Worm (Caenorhabditis elegans) whole organism, L2 larva: Measurements from ENCODE around the gene dos-2.
A peak's percentile ranks its signal among the peaks of the same experiment; 100 is the strongest.

Experiments
- C34F6.9 ChIP-seq: fragments of 150-350 bp; optimal IDR thresholded peaks from 2 replicates; lab custom pipeline; 2014; ENCODE audit warnings: missing biosample characterization, missing genetic modification characterization
- F13H6.1 ChIP-seq: sonication (generic microtip); optimal IDR thresholded peaks from 2 replicates; lab custom pipeline; 2016; ENCODE audit warnings: missing genetic modification characterization, missing compliant biosample characterization
- R02D3.7 ChIP-seq: fragments of 150-350 bp; optimal IDR thresholded peaks from 2 replicates; lab custom pipeline; 2014; ENCODE audit warnings: missing biosample characterization, missing genetic modification characterization
- Y55F3AM.14 ChIP-seq: fragments of 200-800 bp; sonication (Bioruptor generic); optimal IDR thresholded peaks from 2 replicates; lab custom pipeline; 2018; ENCODE audit warnings: mild to moderate bottlenecking, missing genetic modification characterization, missing compliant biosample characterization
- ZK546.5 ChIP-seq: sonication (generic microtip); optimal IDR thresholded peaks from 2 replicates; lab custom pipeline; 2017; ENCODE audit warnings: missing biosample characterization, missing genetic modification characterization
- alr-1 ChIP-seq: fragments of 150-350 bp; optimal IDR thresholded peaks from 2 replicates; lab custom pipeline; 2014; ENCODE audit warnings: missing biosample characterization, missing genetic modification characterization
- aly-2 ChIP-seq: fragments of 150-350 bp; optimal IDR thresholded peaks from 2 replicates; lab custom pipeline; 2014; ENCODE audit warnings: missing biosample characterization, missing genetic modification characterization
- ama-1 ChIP-seq: fragments of 150-350 bp; optimal IDR thresholded peaks from 2 replicates; lab custom pipeline; 2018; ENCODE audit warnings: inconsistent platforms
- blmp-1 ChIP-seq: sonication (generic microtip); optimal IDR thresholded peaks from 2 replicates; lab custom pipeline; 2017; ENCODE audit warnings: missing genetic modification characterization, mild to moderate bottlenecking, missing compliant biosample characterization, antibody characterized with exemption, moderate library complexity; ENCODE audit not compliant: insufficient read depth
- ceh-16 ChIP-seq: fragments of 150-350 bp; optimal IDR thresholded peaks from 2 replicates; lab custom pipeline; 2014; ENCODE audit warnings: missing biosample characterization, missing genetic modification characterization
- ceh-82 ChIP-seq: fragments of 150-350 bp; optimal IDR thresholded peaks from 2 replicates; lab custom pipeline; 2014; ENCODE audit warnings: missing biosample characterization, missing genetic modification characterization
- crh-2 ChIP-seq: sonication (generic microtip); optimal IDR thresholded peaks from 2 replicates; lab custom pipeline; 2017; ENCODE audit warnings: missing biosample characterization, missing genetic modification characterization
- dmd-4 ChIP-seq: sonication (generic microtip); optimal IDR thresholded peaks from 2 replicates; lab custom pipeline; 2017; ENCODE audit warnings: missing biosample characterization, missing genetic modification characterization
- egl-27 ChIP-seq: sonication (generic microtip); optimal IDR thresholded peaks from 3 replicates; lab custom pipeline; 2017; ENCODE audit warnings: missing biosample characterization, missing genetic modification reagents, missing genetic modification characterization
- elt-1 ChIP-seq: fragments of 150-350 bp; optimal IDR thresholded peaks from 2 replicates; lab custom pipeline; 2014; ENCODE audit warnings: missing biosample characterization, missing genetic modification characterization
- elt-3 ChIP-seq: sonication (generic microtip); optimal IDR thresholded peaks from 2 replicates; lab custom pipeline; 2017; ENCODE audit warnings: missing biosample characterization, missing genetic modification characterization
- fos-1 ChIP-seq: fragments of 150-350 bp; optimal IDR thresholded peaks from 2 replicates; lab custom pipeline; 2014; ENCODE audit warnings: missing biosample characterization, missing genetic modification characterization
- gmeb-1 ChIP-seq: fragments of 150-350 bp; optimal IDR thresholded peaks from 2 replicates; lab custom pipeline; 2014; ENCODE audit warnings: missing biosample characterization, missing genetic modification characterization
- lin-11 ChIP-seq: fragments of 150-350 bp; sonication (generic microtip); optimal IDR thresholded peaks from 2 replicates; lab custom pipeline; 2014; ENCODE audit warnings: missing biosample characterization, missing genetic modification characterization, inconsistent platforms, mixed read lengths
- lin-13 ChIP-seq: fragments of 150-350 bp; optimal IDR thresholded peaks from 2 replicates; lab custom pipeline; 2014; ENCODE audit warnings: missing biosample characterization, missing genetic modification reagents, missing genetic modification characterization
- lin-39 ChIP-seq: fragments of 150-350 bp; optimal IDR thresholded peaks from 2 replicates; lab custom pipeline; 2014; ENCODE audit warnings: missing biosample characterization, missing genetic modification reagents, missing genetic modification characterization
- lsy-2 ChIP-seq, 2 experiments: fragments of 150-350 bp in 1 of 2; sonication (generic microtip) in 1 of 2; optimal IDR thresholded peaks; 2 replicates each; lab custom pipeline; 2014 to 2017; ENCODE audit warnings: missing biosample characterization in 2 of 2, missing genetic modification characterization in 2 of 2
- mab-5 ChIP-seq: fragments of 150-350 bp; optimal IDR thresholded peaks from 2 replicates; lab custom pipeline; 2014; ENCODE audit warnings: missing biosample characterization, missing genetic modification characterization
- mbf-1 ChIP-seq: sonication (generic microtip); optimal IDR thresholded peaks from 2 replicates; lab custom pipeline; 2017; ENCODE audit warnings: missing biosample characterization, missing genetic modification characterization
- mdl-1 ChIP-seq, 2 experiments: fragments of 150-350 bp in 1 of 2; sonication (generic microtip) in 1 of 2; optimal IDR thresholded peaks; 2 replicates each; lab custom pipeline; 2017; ENCODE audit warnings: missing biosample characterization in 2 of 2, missing genetic modification characterization in 2 of 2
- nhr-10 ChIP-seq: sonication (generic microtip); optimal IDR thresholded peaks from 2 replicates; lab custom pipeline; 2017; ENCODE audit warnings: missing biosample characterization, missing genetic modification characterization
- nhr-11 ChIP-seq: fragments of 150-350 bp; optimal IDR thresholded peaks from 2 replicates; lab custom pipeline; 2014; ENCODE audit warnings: missing biosample characterization, missing genetic modification characterization
- nhr-12 ChIP-seq: fragments of 150-350 bp; optimal IDR thresholded peaks from 2 replicates; lab custom pipeline; 2014; ENCODE audit warnings: missing biosample characterization, missing genetic modification characterization
- nhr-129 ChIP-seq: fragments of 150-350 bp; optimal IDR thresholded peaks from 2 replicates; lab custom pipeline; 2014; ENCODE audit warnings: missing biosample characterization, missing genetic modification characterization
- nhr-21 ChIP-seq: fragments of 150-350 bp; optimal IDR thresholded peaks from 2 replicates; lab custom pipeline; 2014; ENCODE audit warnings: missing biosample characterization, missing genetic modification characterization
- nhr-23 ChIP-seq: fragments of 150-350 bp; optimal IDR thresholded peaks from 2 replicates; lab custom pipeline; 2014; ENCODE audit warnings: missing biosample characterization, missing genetic modification reagents, missing genetic modification characterization
- nhr-237 ChIP-seq: fragments of 150-350 bp; optimal IDR thresholded peaks from 2 replicates; lab custom pipeline; 2014; ENCODE audit warnings: missing biosample characterization, missing genetic modification characterization
- nhr-25 ChIP-seq: fragments of 150-350 bp; sonication (generic microtip); optimal IDR thresholded peaks from 3 replicates; lab custom pipeline; 2014; ENCODE audit warnings: missing biosample characterization, missing genetic modification characterization
- nhr-6 ChIP-seq: fragments of 150-350 bp; optimal IDR thresholded peaks from 2 replicates; lab custom pipeline; 2014; ENCODE audit warnings: missing biosample characterization, missing genetic modification characterization
- nhr-77 ChIP-seq: fragments of 150-350 bp; optimal IDR thresholded peaks from 2 replicates; lab custom pipeline; 2014; ENCODE audit warnings: missing biosample characterization, missing genetic modification characterization
- peb-1 ChIP-seq: fragments of 150-350 bp; optimal IDR thresholded peaks from 2 replicates; lab custom pipeline; 2014; ENCODE audit warnings: missing biosample characterization, missing genetic modification characterization
- sem-4 ChIP-seq: fragments of 150-350 bp; optimal IDR thresholded peaks from 2 replicates; lab custom pipeline; 2014; ENCODE audit warnings: missing biosample characterization, missing genetic modification reagents, missing genetic modification characterization
- skn-1 ChIP-seq: sonication (generic microtip); optimal IDR thresholded peaks from 2 replicates; lab custom pipeline; 2017; ENCODE audit warnings: missing biosample characterization, missing genetic modification characterization
- sma-3 ChIP-seq: sonication (generic microtip); optimal IDR thresholded peaks from 2 replicates; lab custom pipeline; 2016; ENCODE audit warnings: missing genetic modification reagents, missing genetic modification characterization, missing compliant biosample characterization
- sma-9 ChIP-seq, 2 experiments: fragments of 150-350 bp in 1 of 2; sonication (generic microtip) in 1 of 2; optimal IDR thresholded peaks; 2 replicates each; lab custom pipeline; 2014 to 2016; ENCODE audit warnings: missing genetic modification characterization in 2 of 2, mild to moderate bottlenecking in 1 of 2, missing biosample characterization in 1 of 2, missing compliant biosample characterization in 1 of 2, missing genetic modification reagents in 1 of 2, moderate library complexity in 1 of 2
- snpc-4 ChIP-seq: fragments of 150-350 bp; optimal IDR thresholded peaks from 2 replicates; lab custom pipeline; 2014; ENCODE audit warnings: missing biosample characterization, missing genetic modification characterization
- unc-39 ChIP-seq: fragments of 150-350 bp; optimal IDR thresholded peaks from 2 replicates; lab custom pipeline; 2014; ENCODE audit warnings: missing biosample characterization, missing genetic modification characterization
- unc-55 ChIP-seq: fragments of 150-350 bp; sonication (generic microtip); optimal IDR thresholded peaks from 3 replicates; lab custom pipeline; 2014; ENCODE audit warnings: missing biosample characterization, missing genetic modification reagents, missing genetic modification characterization
- unc-62 ChIP-seq: fragments of 150-350 bp; optimal IDR thresholded peaks from 2 replicates; lab custom pipeline; 2014; ENCODE audit warnings: missing biosample characterization, missing genetic modification reagents, missing genetic modification characterization
- zag-1 ChIP-seq: fragments of 150-350 bp; optimal IDR thresholded peaks from 2 replicates; lab custom pipeline; 2014; ENCODE audit warnings: missing biosample characterization, missing genetic modification characterization
- ztf-1 ChIP-seq: fragments of 200-800 bp; sonication (Bioruptor generic); conservative IDR thresholded peaks from 2 replicates; pipeline ENCODE4 v1.3.6; 2022; ENCODE audit warnings: missing genetic modification characterization, missing compliant biosample characterization
- ztf-11 ChIP-seq: sonication (generic microtip); optimal IDR thresholded peaks from 2 replicates; lab custom pipeline; 2017; ENCODE audit warnings: missing biosample characterization, missing genetic modification characterization
- ztf-4 ChIP-seq: fragments of 150-350 bp; optimal IDR thresholded peaks from 2 replicates; lab custom pipeline; 2014; ENCODE audit warnings: missing biosample characterization, missing genetic modification characterization

The dos-2 gene

ce11 chrII:3958673-3959299 is 17.3 kb upstream of the dos-2 start:
- TF ChIP-seq unc-55 (peak; percentile 70), sem-4 (tag; lab: Kevin White, UChicago) (no peak), mab-5 (tag; lab: Kevin White, UChicago) (peak; percentile 56), lin-39 (tag; lab: Kevin White, UChicago) (no peak), ztf-4 (peak; percentile 67), R02D3.7 (tag; lab: Kevin White, UChicago) (no peak), alr-1 (tag; lab: Kevin White, UChicago) (no peak), lin-11 (no peak), mdl-1 (tag; optimal IDR thresholded peaks at IDR 0.05; lab: Kevin White, UChicago) (peak; percentile 80 to 94), zag-1 (tag; lab: Kevin White, UChicago) (peak; percentile 69), nhr-11 (tag; lab: Kevin White, UChicago) (no peak), unc-62 (GFP tag; lab: Kevin White, UChicago) (no peak), ceh-16 (no peak), Y55F3AM.14 (peak; percentile 89), F13H6.1 (tag; lab: Kevin White, UChicago) (peak; percentile 96), nhr-21 (tag; lab: Kevin White, UChicago) (peak; percentile 42), nhr-25 (tag; lab: Kevin White, UChicago) (peak; percentile 29), nhr-77 (tag; lab: Kevin White, UChicago) (no peak), sma-9 (GFP tag; optimal IDR thresholded peaks at IDR 0.05; lab: Kevin White, UChicago) (peak; percentile 95), sma-9 (tag; optimal IDR thresholded peaks at IDR 0.05; lab: Kevin White, UChicago) (no peak), ztf-1 (GFP tag; lab: Robert Waterston, UW) (no peak), crh-2 (tag; lab: Kevin White, UChicago) (peak; percentile 77), lin-13 (GFP tag; lab: Kevin White, UChicago) (no peak), mbf-1 (tag; lab: Kevin White, UChicago) (no peak), nhr-6 (tag; lab: Kevin White, UChicago) (peak; percentile 55), nhr-237 (tag; lab: Kevin White, UChicago) (no peak), egl-27 (tag; lab: Kevin White, UChicago) (peak; percentile 69), nhr-129 (tag; lab: Kevin White, UChicago) (peak; percentile 71), dmd-4 (tag; lab: Kevin White, UChicago) (no peak), peb-1 (no peak), ztf-11 (tag; lab: Kevin White, UChicago) (no peak), aly-2 (no peak), skn-1 (tag; lab: Kevin White, UChicago) (peak; percentile 27), nhr-10 (tag; lab: Kevin White, UChicago) (no peak), elt-1 (tag; lab: Kevin White, UChicago) (no peak), ceh-82 (tag; lab: Kevin White, UChicago) (no peak), sma-3 (peak; percentile 51), nhr-12 (no peak), C34F6.9 (peak; percentile 76), lsy-2 (tag; optimal IDR thresholded peaks at IDR 0.05; lab: Kevin White, UChicago) (peak; percentile 33 to 81), ama-1 (lab: Kevin White, UChicago) (peak; percentile 18), snpc-4 (tag; lab: Kevin White, UChicago) (peak; percentile 11), elt-3 (no peak), gmeb-1 (peak; percentile 39), unc-39 (no peak), nhr-23 (no peak), fos-1 (peak; percentile 55), ZK546.5 (tag; lab: Kevin White, UChicago) (no peak), blmp-1 (no peak)
- TF ChIP-seq, all 48 proteins: peak for 22
